Worm (Caenorhabditis elegans): ENCODE measurements around the gene D1044.7.

D1044.7 gene

ce11 chrIII:5508669-5509068 is at the start of gene D1044.7:
Gene D1044.7, minus strand, starts transcription at chrIII:5508769.
- TF ChIP-seq unc-62 (GFP tag; optimal IDR thresholded peaks at IDR 0.05) = no peak

ce11 chrIII:5557246-5557819 is 48.8 kb upstream of the D1044.7 start, which contains the start of gene rpc-2:
Gene rpc-2, plus strand, starts transcription at chrIII:5557365.
- TF ChIP-seq unc-62 (GFP tag; optimal IDR thresholded peaks at IDR 0.05) = no peak

- no peak for TF ChIP-seq unc-62 (GFP tag; optimal IDR thresholded peaks at IDR 0.05)
These were observed 46.4 kb upstream of the D1044.7 start, which contains the start of the genes nmad-1 and hach-1 for ce11 chrIII:5554884-5555500. Gene nmad-1, minus strand, starts transcription at chrIII:5554934. Gene hach-1, plus strand, starts transcription at chrIII:5555450.

- TF ChIP-seq unc-62 (GFP tag; optimal IDR thresholded peaks at IDR 0.05) = no peak
These were observed 44.5 kb upstream of the D1044.7 start for ce11 chrIII:5553098-5553497.

ce11 chrIII:5552072-5552667 is 43.6 kb upstream of the D1044.7 start, which contains the start of gene F09F7.6:
Gene F09F7.6, minus strand, starts transcription at chrIII:5552135.
- TF ChIP-seq unc-62 (GFP tag; optimal IDR thresholded peaks at IDR 0.05) = no peak

- TF ChIP-seq unc-62 (GFP tag; optimal IDR thresholded peaks at IDR 0.05) = no peak
These were observed 42.3 kb upstream of the D1044.7 start for ce11 chrIII:5550844-5551243.

DNA sequence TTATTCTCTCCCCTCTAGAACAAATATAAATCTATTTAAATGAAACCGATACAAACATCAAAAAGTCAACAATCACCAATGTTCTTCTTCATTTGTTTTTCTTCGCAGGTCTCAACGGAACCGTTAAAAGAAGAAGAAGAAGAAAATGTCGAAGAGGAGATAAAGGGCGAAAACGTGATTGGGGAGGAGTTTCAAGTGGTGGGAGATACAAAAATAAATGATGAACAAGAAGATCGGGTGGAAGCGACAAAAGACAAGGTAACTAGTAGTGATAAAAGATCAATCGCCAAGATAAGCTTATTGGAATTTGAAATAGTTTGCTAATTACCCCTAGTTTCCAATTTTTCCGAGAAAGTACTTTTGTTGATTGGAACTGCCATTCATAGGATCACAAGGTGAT is 41.6 kb upstream of the D1044.7 start:
- TF ChIP-seq unc-62 (GFP tag; optimal IDR thresholded peaks at IDR 0.05) = no peak

DNA sequence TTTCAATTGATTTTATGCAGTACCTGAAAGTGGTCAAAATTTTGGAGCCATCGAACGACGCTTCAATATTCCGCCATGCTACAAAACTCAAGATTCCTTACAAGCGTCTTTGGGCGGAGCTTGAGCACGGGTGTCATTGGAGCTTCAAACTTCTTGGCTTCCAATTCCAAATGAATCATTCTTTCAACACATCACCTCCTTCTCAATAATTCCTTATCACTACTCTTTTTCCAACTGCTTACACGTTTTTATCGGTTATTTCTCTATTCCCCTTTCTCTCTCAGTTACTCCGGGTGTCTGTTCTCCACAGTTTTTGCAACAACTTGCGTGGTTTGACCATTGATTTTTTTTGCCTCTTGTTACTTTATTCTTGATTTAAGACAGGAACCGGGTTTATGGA is 38.2 kb upstream of the D1044.7 start, which contains the start of gene F09F7.5:
Gene F09F7.5 (plus strand): TSS at position 258 of the 400 bp plus-strand sequence.
- no peak for TF ChIP-seq unc-62 (GFP tag; optimal IDR thresholded peaks at IDR 0.05)

- TF ChIP-seq unc-62 (GFP tag; optimal IDR thresholded peaks at IDR 0.05) = no peak
These were observed 37.7 kb upstream of the D1044.7 start for ce11 chrIII:5546309-5546708.

- no peak for TF ChIP-seq unc-62 (GFP tag; optimal IDR thresholded peaks at IDR 0.05)
These were observed 35.3 kb upstream of the D1044.7 start, which contains the start of gene D1044.1 for ce11 chrIII:5543727-5544345. Gene D1044.1, plus strand, starts transcription at chrIII:5544295.

ce11 chrIII:5543050-5543449 is 34.5 kb upstream of the D1044.7 start, which contains the start of gene D1044.6:
Gene D1044.6, minus strand, starts transcription at chrIII:5543177.
- TF ChIP-seq unc-62 (GFP tag; optimal IDR thresholded peaks at IDR 0.05) = no peak

DNA sequence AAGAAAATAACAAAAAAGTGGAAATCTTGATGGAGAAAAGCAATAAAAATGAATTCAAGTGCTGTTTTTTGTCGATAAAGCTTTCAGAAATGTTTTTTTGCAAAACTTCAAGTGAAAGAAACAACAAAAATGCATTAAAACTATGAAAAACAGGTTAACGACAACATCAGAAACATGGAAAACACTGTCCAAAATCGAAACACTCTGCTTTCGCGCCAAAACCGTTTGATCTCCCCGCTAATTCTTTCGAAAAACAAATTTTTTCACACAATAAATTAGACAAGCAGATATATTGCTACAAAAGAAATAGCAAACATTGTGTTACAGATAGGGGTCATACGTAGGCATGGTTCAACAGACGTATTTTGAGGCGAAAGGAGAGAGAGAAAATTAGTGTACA is 33.2 kb upstream of the D1044.7 start:
- no peak for TF ChIP-seq unc-62 (GFP tag; optimal IDR thresholded peaks at IDR 0.05)

- TF ChIP-seq unc-62 (GFP tag; optimal IDR thresholded peaks at IDR 0.05) = no peak
These were observed 17.4 kb upstream of the D1044.7 start, which contains the start of gene dex-1 for ce11 chrIII:5525973-5526372. Gene dex-1, plus strand, starts transcription at chrIII:5526104.

DNA sequence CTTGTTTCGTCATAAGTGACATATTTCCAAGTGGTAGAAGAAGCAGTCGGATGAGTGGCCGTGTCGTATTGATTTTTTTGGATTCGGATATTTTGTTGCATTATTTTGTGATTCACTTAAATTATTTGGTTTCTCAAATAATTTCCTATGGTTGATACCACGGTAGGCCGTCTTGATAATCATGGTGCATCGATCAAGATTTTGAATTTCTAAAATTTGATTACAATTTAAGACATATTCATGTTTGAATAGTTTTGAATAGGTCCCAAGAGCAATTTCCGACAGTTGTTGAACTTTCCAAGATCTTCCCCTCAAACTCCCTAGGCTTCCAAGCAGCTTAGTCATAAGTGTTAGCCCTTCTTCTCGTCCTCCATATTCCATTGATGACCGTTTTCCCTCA is 13.4 kb upstream of the D1044.7 start, which contains the start of gene D1044.4:
Gene D1044.4 (minus strand): TSS at position 101 of the 400 bp plus-strand sequence.
- no peak for TF ChIP-seq unc-62 (GFP tag; optimal IDR thresholded peaks at IDR 0.05)

- no peak for TF ChIP-seq unc-62 (GFP tag; optimal IDR thresholded peaks at IDR 0.05)
These were observed 8.9 kb upstream of the D1044.7 start, which contains the start of gene nekl-4 for ce11 chrIII:5517423-5517822. Gene nekl-4, minus strand, starts transcription at chrIII:5517523.

DNA sequence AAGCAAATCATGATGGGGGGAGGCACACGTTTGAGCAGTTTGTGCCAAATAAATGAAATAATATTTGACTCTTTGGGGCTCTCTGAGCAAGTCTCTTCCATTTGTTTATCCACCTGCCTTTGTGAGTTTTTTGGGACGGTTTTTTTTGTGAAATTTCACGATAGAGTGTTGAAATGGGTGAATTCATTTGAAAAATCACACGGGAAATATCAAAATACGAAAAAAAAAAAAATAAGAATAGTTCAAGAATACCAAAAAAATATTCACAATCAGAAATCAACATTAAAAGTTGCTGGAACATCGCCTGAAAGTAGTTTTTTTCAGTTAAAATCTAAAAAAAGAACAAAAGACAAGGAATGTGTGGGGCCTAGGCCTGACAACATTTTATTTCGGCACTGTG is 3.9 kb upstream of the D1044.7 start, which contains the start of gene pqn-25:
Gene pqn-25 (minus strand): TSS at position 101 of the 400 bp plus-strand sequence.
- no peak for TF ChIP-seq unc-62 (GFP tag; optimal IDR thresholded peaks at IDR 0.05)

Data from whole organism, dauer.